Worm (Caenorhabditis elegans) whole organism, L4 larva: ENCODE data around the gene ugt-54.

ENCODE experiments used
- R02D3.7 ChIP-seq: fragments of 150-350 bp; sonication (generic microtip); optimal IDR thresholded peaks from 3 replicates; lab custom pipeline; 2014; ENCODE audit warnings: missing biosample characterization, missing genetic modification characterization
- Y105C5A.15 ChIP-seq: fragments of 200-800 bp; sonication (Bioruptor generic); IDR thresholded peaks from 2 replicates; pipeline ENCODE4 v1.3.6; 2022; ENCODE audit warnings: missing genetic modification characterization, missing compliant biosample characterization
- aha-1 ChIP-seq: fragments of 150-350 bp; peaks from one replicate; lab custom pipeline; 2014; ENCODE audit warnings: missing biosample characterization, missing genetic modification characterization
- ama-1 ChIP-seq: fragments of 150-350 bp; optimal IDR thresholded peaks from 2 replicates; lab custom pipeline; 2014; ENCODE audit warnings: inconsistent platforms, mixed read lengths
- dmd-9 ChIP-seq: fragments of 200-800 bp; sonication (Bioruptor generic); IDR thresholded peaks from 2 replicates; pipeline ENCODE4 v1.3.6; 2022; ENCODE audit warnings: missing genetic modification reagents, missing genetic modification characterization, missing compliant biosample characterization
- egl-27 ChIP-seq: sonication (generic microtip); optimal IDR thresholded peaks from 3 replicates; lab custom pipeline; 2017; ENCODE audit warnings: missing biosample characterization, missing genetic modification reagents, missing genetic modification characterization
- lin-39 ChIP-seq: fragments of 150-350 bp; optimal IDR thresholded peaks from 2 replicates; lab custom pipeline; 2014; ENCODE audit warnings: missing biosample characterization, missing genetic modification reagents, missing genetic modification characterization
- nhr-76 ChIP-seq: fragments of 150-350 bp; optimal IDR thresholded peaks from 2 replicates; lab custom pipeline; 2014; ENCODE audit warnings: missing biosample characterization, missing genetic modification characterization
- nhr-77 ChIP-seq: fragments of 150-350 bp; optimal IDR thresholded peaks from 2 replicates; lab custom pipeline; 2014; ENCODE audit warnings: missing biosample characterization, missing genetic modification characterization
- skn-1 ChIP-seq: fragments of 150-350 bp; optimal IDR thresholded peaks from 2 replicates; lab custom pipeline; 2014; ENCODE audit warnings: missing biosample characterization, missing genetic modification characterization
- spr-1 ChIP-seq: sonication (generic microtip); optimal IDR thresholded peaks from 2 replicates; lab custom pipeline; 2016; ENCODE audit warnings: mild to moderate bottlenecking, missing genetic modification characterization, missing compliant biosample characterization
- unc-39 ChIP-seq: sonication (generic microtip); optimal IDR thresholded peaks from 2 replicates; lab custom pipeline; 2017; ENCODE audit warnings: missing biosample characterization, missing genetic modification characterization

DNA sequence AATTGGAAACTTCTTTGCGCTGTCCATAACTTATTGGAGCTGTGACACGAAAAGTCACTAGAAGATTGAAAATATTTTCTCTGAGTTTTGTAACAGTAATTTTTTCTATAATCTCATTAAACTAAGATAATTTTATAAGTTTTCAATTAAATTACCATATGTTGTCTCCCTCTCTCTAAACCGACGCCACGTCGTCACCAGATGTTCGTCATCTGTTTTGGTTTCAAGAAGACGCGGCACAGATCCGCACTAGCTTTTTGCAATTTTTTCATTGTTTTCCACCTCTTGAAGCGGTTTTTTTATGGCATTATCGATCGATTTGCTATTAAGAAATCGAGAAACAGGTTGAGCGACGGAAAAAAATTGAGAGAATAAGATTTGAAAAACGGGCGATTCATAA is 42.5 kb downstream of the ugt-54 start:
- TF ChIP-seq R02D3.7 = no peak
- no peak for TF ChIP-seq ama-1 (lab: Kevin White, UChicago)
- no peak for TF ChIP-seq Y105C5A.15
- TF ChIP-seq nhr-77 (tag; lab: Kevin White, UChicago) = no peak
- no peak for TF ChIP-seq egl-27 (tag; lab: Kevin White, UChicago)
- TF ChIP-seq aha-1 (tag; lab: Kevin White, UChicago) = peak; percentile 56
- no peak for TF ChIP-seq lin-39 (tag; lab: Kevin White, UChicago)
- no peak for TF ChIP-seq dmd-9 (GFP tag; lab: Robert Waterston, UW)
- no peak for TF ChIP-seq nhr-76
- no peak for TF ChIP-seq skn-1 (tag; lab: Kevin White, UChicago)
- TF ChIP-seq spr-1 (tag; lab: Kevin White, UChicago) = no peak
- no peak for TF ChIP-seq unc-39 (tag; lab: Kevin White, UChicago)
